Fruit fly (Drosophila melanogaster) whole organism, pupa: Measurements from ENCODE around the gene rt.

Experiments used
- CG10348 ChIP-seq: fragments of 200-800 bp; sonication (Bioruptor generic); IDR thresholded peaks from 2 replicates; pipeline ENCODE4 v1.3.6; 2022; ENCODE audit warnings: missing biosample characterization, missing genetic modification characterization
- CG12605 ChIP-seq: fragments of 200-800 bp; sonication (Bioruptor generic); IDR thresholded peaks from 2 replicates; pipeline ENCODE4 v1.3.6; 2022; ENCODE audit warnings: missing biosample characterization, missing genetic modification characterization
- CG13204 ChIP-seq: fragments of 200-800 bp; sonication (Bioruptor generic); optimal IDR thresholded peaks from 2 replicates; lab custom pipeline; 2018; ENCODE audit warnings: missing biosample characterization, mild to moderate bottlenecking, missing genetic modification characterization, moderate library complexity
- CG14655 ChIP-seq: fragments of 200-800 bp; sonication (Bioruptor generic); optimal IDR thresholded peaks from 3 replicates; lab custom pipeline; 2017; ENCODE audit warnings: mild to moderate bottlenecking, missing biosample characterization, missing genetic modification reagents, missing genetic modification characterization
- CG15710 ChIP-seq: fragments of 200-800 bp; sonication (Bioruptor generic); optimal IDR thresholded peaks from 2 replicates; lab custom pipeline; 2018; ENCODE audit warnings: missing biosample characterization, mild to moderate bottlenecking, missing genetic modification characterization, moderate library complexity
- CG17806 ChIP-seq: fragments of 200-800 bp; sonication (Bioruptor generic); optimal IDR thresholded peaks from 2 replicates; lab custom pipeline; 2018; ENCODE audit warnings: missing biosample characterization, mild to moderate bottlenecking, missing genetic modification characterization, moderate library complexity
- CG32121 ChIP-seq: fragments of 200-800 bp; sonication (Bioruptor generic); IDR thresholded peaks from 2 replicates; pipeline ENCODE4 v1.3.6; 2022; ENCODE audit warnings: missing biosample characterization, missing genetic modification characterization
- CG34367 ChIP-seq: fragments of 200-800 bp; sonication (Bioruptor generic); optimal IDR thresholded peaks from 2 replicates; lab custom pipeline; 2018; ENCODE audit warnings: missing biosample characterization, mild to moderate bottlenecking, missing genetic modification characterization
- CG4496 ChIP-seq: fragments of 200-800 bp; sonication (Bioruptor generic); IDR thresholded peaks from 3 replicates; pipeline ENCODE4 v1.3.6; 2022; ENCODE audit warnings: missing biosample characterization, missing genetic modification characterization
- CG8159 ChIP-seq: fragments of 200-800 bp; sonication (Bioruptor generic); optimal IDR thresholded peaks from 3 replicates; lab custom pipeline; 2018; ENCODE audit warnings: missing biosample characterization, mild to moderate bottlenecking, missing genetic modification characterization, moderate library complexity
- CG8301 ChIP-seq: fragments of 200-800 bp; sonication (Bioruptor generic); optimal IDR thresholded peaks from 2 replicates; lab custom pipeline; 2018; ENCODE audit warnings: missing biosample characterization, mild to moderate bottlenecking, missing genetic modification characterization
- CG9948 ChIP-seq: fragments of 200-800 bp; sonication (Bioruptor generic); optimal IDR thresholded peaks from 2 replicates; lab custom pipeline; 2018; ENCODE audit warnings: missing biosample characterization, mild to moderate bottlenecking, missing genetic modification characterization, moderate library complexity
- D1 ChIP-seq: fragments of 200-800 bp; sonication (Bioruptor generic); optimal IDR thresholded peaks from 2 replicates; lab custom pipeline; 2018; ENCODE audit warnings: missing biosample characterization, mild to moderate bottlenecking, missing genetic modification characterization, moderate library complexity
- EcR ChIP-seq: fragments of 200-800 bp; sonication (Bioruptor generic); optimal IDR thresholded peaks from 3 replicates; lab custom pipeline; 2019; ENCODE audit warnings: missing biosample characterization, missing genetic modification characterization, mild to moderate bottlenecking, moderate library complexity, missing genetic modification reagents
- Ets98B ChIP-seq: fragments of 200-800 bp; sonication (Bioruptor generic); IDR thresholded peaks from 2 replicates; pipeline ENCODE4 v1.3.6; 2022; ENCODE audit warnings: missing biosample characterization, missing genetic modification characterization
- Pif1A ChIP-seq: fragments of 200-800 bp; sonication (Bioruptor generic); optimal IDR thresholded peaks from 3 replicates; lab custom pipeline; 2016; ENCODE audit warnings: missing biosample characterization, missing genetic modification characterization
- Pif1B ChIP-seq: fragments of 200-800 bp; sonication (Bioruptor generic); optimal IDR thresholded peaks from 3 replicates; lab custom pipeline; 2016; ENCODE audit warnings: missing biosample characterization, missing genetic modification characterization
- Snoo ChIP-seq: fragments of 200-800 bp; sonication (Bioruptor generic); optimal IDR thresholded peaks from 3 replicates; lab custom pipeline; 2017; ENCODE audit warnings: missing biosample characterization, mild to moderate bottlenecking, missing genetic modification characterization, inconsistent platforms
- fd96Ca ChIP-seq: fragments of 200-800 bp; sonication (Bioruptor generic); IDR thresholded peaks from 3 replicates; pipeline ENCODE4 v1.3.6; 2022; ENCODE audit warnings: missing biosample characterization, missing genetic modification characterization
- gl ChIP-seq: fragments of 200-800 bp; sonication (Bioruptor generic); optimal IDR thresholded peaks from 2 replicates; lab custom pipeline; 2018; ENCODE audit warnings: missing biosample characterization, mild to moderate bottlenecking, missing genetic modification characterization
- rn ChIP-seq: fragments of 200-800 bp; sonication (Bioruptor generic); IDR thresholded peaks from 2 replicates; pipeline ENCODE4 v1.3.6; 2022; ENCODE audit warnings: missing biosample characterization, missing genetic modification characterization

Gene rt

DNA sequence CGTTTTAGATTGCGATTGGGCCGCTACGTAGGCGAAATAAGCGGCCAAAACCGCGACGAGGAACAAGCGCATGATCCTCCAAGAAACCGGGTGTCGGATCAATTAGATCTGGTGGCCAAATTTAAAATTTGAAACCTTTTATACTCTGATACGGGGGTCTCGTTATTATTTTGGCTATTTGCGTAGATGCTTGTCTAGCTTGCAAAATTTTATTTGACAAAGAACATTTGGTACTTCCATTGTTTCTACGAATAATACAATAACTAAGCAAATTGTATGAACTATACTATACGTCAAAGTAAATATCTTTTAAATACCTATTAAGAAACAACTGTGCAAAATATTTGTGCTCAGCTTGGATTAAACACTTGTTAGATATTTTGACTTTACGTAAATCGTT lies 32.4 kb upstream of the rt start, which contains the start of gene Muc68Ca:
Muc68Ca (minus strand) TSS at position 101 of the 400 bp plus-strand sequence.
- TF ChIP-seq rn (GFP tag; lab: Robert Waterston, UW) (no peak), CG14655 (GFP tag; lab: Kevin White, UChicago) (no peak), CG13204 (GFP tag; lab: Kevin White, UChicago) (no peak), CG34367 (tag; lab: Kevin White, UChicago) (no peak), CG9948 (no peak), CG32121 (GFP tag; lab: Robert Waterston, UW) (no peak), Snoo (tag; lab: Kevin White, UChicago) (no peak), CG10348 (GFP tag; lab: Robert Waterston, UW) (no peak), fd96Ca (GFP tag; lab: Robert Waterston, UW) (no peak), Ets98B (GFP tag; lab: Robert Waterston, UW) (no peak), D1 (no peak), CG15710 (tag; lab: Kevin White, UChicago) (no peak), CG8301 (tag; lab: Kevin White, UChicago) (no peak), CG8159 (tag; lab: Kevin White, UChicago) (no peak), Pif1A (GFP tag; lab: Kevin White, UChicago) (no peak), CG4496 (GFP tag; lab: Robert Waterston, UW) (no peak), gl (no peak), CG17806 (tag; lab: Kevin White, UChicago) (no peak)

DNA sequence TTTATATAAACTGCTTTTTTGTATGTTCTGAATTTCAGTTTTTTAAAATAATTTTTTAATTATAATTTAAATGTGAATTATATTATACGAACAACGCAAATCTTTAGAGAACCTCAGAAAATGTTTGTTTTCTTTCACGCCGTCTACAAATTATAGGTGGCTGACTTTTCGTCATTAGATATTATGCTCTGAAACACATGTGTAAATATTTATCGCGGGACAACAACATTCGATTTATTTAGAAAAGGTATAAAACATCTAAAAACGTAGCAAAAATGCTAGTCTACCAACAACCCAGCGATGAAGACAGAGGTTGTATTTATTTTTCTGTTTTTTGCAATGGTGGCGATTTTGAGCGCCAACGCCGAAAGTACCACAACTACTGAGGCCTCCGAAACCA lies 22.3 kb upstream of the rt start, which contains the start of gene CG42832:
CG42832 (plus strand) TSS at position 301 of the 400 bp plus-strand sequence.
- TF ChIP-seq CG17806 (tag; lab: Kevin White, UChicago) = no peak
- TF ChIP-seq rn (GFP tag; lab: Robert Waterston, UW) = no peak
- TF ChIP-seq gl = no peak
- TF ChIP-seq EcR (GFP tag; lab: Kevin White, UChicago) = no peak
- no peak for TF ChIP-seq CG12605 (GFP tag; lab: Robert Waterston, UW)

DNA sequence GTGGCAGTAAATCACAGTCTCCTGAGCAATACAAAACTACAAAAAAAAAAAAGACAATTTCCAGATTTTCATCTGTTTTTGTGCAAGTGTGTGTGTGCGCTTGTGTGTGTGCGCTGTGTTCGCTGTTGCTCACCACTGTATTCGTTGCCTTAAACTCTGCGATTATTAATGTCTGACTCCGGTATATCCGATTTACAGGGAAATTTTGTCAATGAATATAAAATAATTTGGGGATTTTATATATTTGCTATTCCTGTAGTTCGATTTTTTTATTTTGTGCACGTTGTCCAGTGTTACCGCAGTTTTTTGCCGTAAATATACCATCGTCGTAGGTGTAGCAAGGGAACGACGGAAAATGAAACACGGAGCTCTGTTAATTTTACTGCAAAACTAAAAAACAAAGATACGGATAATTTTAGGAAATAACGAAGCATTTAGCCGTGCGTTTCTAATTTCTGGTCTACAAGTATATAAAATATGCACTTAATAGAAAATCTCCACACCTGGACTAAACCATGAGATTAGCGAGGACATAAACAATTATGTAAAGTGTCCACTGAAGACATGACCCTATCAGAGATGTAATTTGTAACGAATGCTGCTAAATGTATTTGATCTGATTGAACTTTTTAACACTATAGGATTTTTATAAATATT lies 21.7 kb upstream of the rt start, which contains the start of gene Duba:
Duba (minus strand) TSS at position 313 of the 657 bp plus-strand sequence.
- TF ChIP-seq Pif1B (GFP tag; lab: Kevin White, UChicago) (no peak), D1 (peak; percentile 18), CG15710 (tag; lab: Kevin White, UChicago) (peak; percentile 9)

DNA sequence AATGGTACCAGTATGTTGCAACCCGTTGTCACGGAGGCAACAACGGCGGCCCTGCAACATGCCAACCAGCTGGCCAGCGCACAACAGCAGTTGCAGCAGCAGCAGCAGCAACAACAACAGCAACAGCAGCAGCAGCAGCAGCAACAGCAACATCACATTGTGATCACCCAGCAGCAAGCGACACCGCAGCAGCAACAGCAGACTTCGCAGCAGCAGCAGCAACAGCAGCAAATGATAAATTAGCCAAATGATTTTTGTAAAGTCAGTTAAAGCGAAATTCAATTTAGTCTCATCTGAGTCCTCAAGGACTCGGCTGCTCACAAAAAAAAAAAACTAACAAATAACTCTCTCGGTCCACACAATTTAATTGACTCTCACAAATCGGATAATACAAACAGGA lies 16.7 kb upstream of the rt start:
- no peak for TF ChIP-seq D1
- no peak for TF ChIP-seq Pif1A (GFP tag; lab: Kevin White, UChicago)
- no peak for TF ChIP-seq Ets98B (GFP tag; lab: Robert Waterston, UW)
- TF ChIP-seq CG17806 (tag; lab: Kevin White, UChicago) = no peak
- TF ChIP-seq CG12605 (GFP tag; lab: Robert Waterston, UW) = no peak
- TF ChIP-seq CG13204 (GFP tag; lab: Kevin White, UChicago) = no peak
- no peak for TF ChIP-seq CG15710 (tag; lab: Kevin White, UChicago)
- TF ChIP-seq CG9948 = no peak
- TF ChIP-seq CG14655 (GFP tag; lab: Kevin White, UChicago) = no peak

DNA sequence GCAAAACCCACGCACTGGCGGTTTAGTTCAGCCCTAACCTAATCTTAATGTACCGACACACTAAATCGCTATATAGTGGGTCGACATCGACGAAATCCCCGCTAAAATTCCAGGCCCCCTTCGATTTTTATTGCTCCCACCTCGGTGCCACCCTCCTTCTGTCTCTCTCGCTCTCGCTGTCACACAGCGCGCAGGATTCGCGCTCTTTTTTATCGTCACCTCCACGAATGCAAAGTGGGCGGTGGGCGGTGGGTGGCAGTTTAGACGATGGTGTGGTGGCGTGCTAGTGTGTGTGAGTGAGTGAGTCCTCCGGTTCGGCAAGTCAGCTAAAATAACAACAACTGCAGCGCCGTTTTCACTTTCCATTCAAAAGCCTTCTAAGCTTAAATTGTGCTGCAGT lies 14.5 kb upstream of the rt start:
- TF ChIP-seq Snoo (tag; lab: Kevin White, UChicago) = no peak
- TF ChIP-seq CG12605 (GFP tag; lab: Robert Waterston, UW) = no peak
- no peak for TF ChIP-seq CG13204 (GFP tag; lab: Kevin White, UChicago)
- no peak for TF ChIP-seq CG10348 (GFP tag; lab: Robert Waterston, UW)
- TF ChIP-seq rn (GFP tag; lab: Robert Waterston, UW) = no peak
- no peak for TF ChIP-seq fd96Ca (GFP tag; lab: Robert Waterston, UW)
- no peak for TF ChIP-seq CG4496 (GFP tag; lab: Robert Waterston, UW)
- TF ChIP-seq CG17806 (tag; lab: Kevin White, UChicago) = no peak
- TF ChIP-seq Pif1B (GFP tag; lab: Kevin White, UChicago) = no peak
- TF ChIP-seq, all 21 proteins: peak for 0

DNA sequence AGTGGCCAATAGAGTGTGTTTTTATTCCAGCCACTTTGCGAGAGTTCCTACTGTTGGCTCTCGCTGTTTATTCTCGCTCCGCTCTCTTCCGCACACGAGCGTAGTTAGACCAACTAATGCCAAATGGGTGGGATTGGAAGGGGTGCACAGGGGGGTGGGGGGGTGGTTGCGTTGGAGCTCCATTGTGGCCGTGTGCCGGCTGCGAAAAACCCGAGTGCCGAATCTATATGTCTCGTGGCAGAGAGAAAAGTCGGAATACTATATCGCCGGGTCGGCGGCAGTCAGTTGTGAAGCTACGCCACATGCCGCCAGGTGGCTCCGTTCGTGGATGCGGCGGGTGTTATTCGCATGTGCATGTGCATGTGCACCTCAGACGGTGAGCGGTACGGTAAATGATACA lies 13.6 kb upstream of the rt start:
- TF ChIP-seq gl (no peak), fd96Ca (GFP tag; lab: Robert Waterston, UW) (0 out of 3 replicates have a peak, but pooled peaks have one; percentile 16), D1 (no peak), CG12605 (GFP tag; lab: Robert Waterston, UW) (no peak), Pif1B (GFP tag; lab: Kevin White, UChicago) (no peak), CG10348 (GFP tag; lab: Robert Waterston, UW) (no peak), CG17806 (tag; lab: Kevin White, UChicago) (no peak), CG32121 (GFP tag; lab: Robert Waterston, UW) (peak; percentile 28; the same call in 1 of the 2 replicates), CG34367 (tag; lab: Kevin White, UChicago) (no peak), CG8159 (tag; lab: Kevin White, UChicago) (no peak), CG4496 (GFP tag; lab: Robert Waterston, UW) (peak; percentile 44; the same call in 1 of the 3 replicates), EcR (GFP tag; lab: Kevin White, UChicago) (no peak), rn (GFP tag; lab: Robert Waterston, UW) (no peak), Ets98B (GFP tag; lab: Robert Waterston, UW) (0 out of 2 replicates have a peak, but pooled peaks have one; percentile 8)
